Worm (Caenorhabditis elegans) whole organism, L3 larva: ENCODE measurements around the gene F43G6.17.

Experiments used
- R02D3.7 ChIP-seq: fragments of 150-350 bp; optimal IDR thresholded peaks from 2 replicates; lab custom pipeline; 2014; ENCODE audit warnings: missing biosample characterization, missing genetic modification characterization
- ZK546.5 ChIP-seq: sonication (generic microtip); optimal IDR thresholded peaks from 2 replicates; lab custom pipeline; 2017; ENCODE audit warnings: missing biosample characterization, missing genetic modification characterization
- ama-1 ChIP-seq: fragments of 150-350 bp; optimal IDR thresholded peaks from 2 replicates; lab custom pipeline; 2018
- ceh-16 ChIP-seq: sonication (generic microtip); optimal IDR thresholded peaks from 2 replicates; lab custom pipeline; 2017; ENCODE audit warnings: missing biosample characterization, missing genetic modification characterization
- ceh-28 ChIP-seq: fragments of 150-350 bp; optimal IDR thresholded peaks from 2 replicates; lab custom pipeline; 2014; ENCODE audit warnings: missing biosample characterization, missing genetic modification reagents, missing genetic modification characterization
- ceh-82 ChIP-seq: fragments of 150-350 bp; optimal IDR thresholded peaks from 2 replicates; lab custom pipeline; 2014; ENCODE audit warnings: missing biosample characterization, missing genetic modification characterization
- egl-27 ChIP-seq: sonication (generic microtip); optimal IDR thresholded peaks from 4 replicates; lab custom pipeline; 2017; ENCODE audit warnings: missing biosample characterization, missing genetic modification reagents, missing genetic modification characterization
- egl-5 ChIP-seq: fragments of 150-350 bp; optimal IDR thresholded peaks from 2 replicates; lab custom pipeline; 2017; ENCODE audit warnings: missing biosample characterization, missing genetic modification reagents, missing genetic modification characterization, inconsistent platforms
- elt-1 ChIP-seq: fragments of 150-350 bp; optimal IDR thresholded peaks from 2 replicates; lab custom pipeline; 2014; ENCODE audit warnings: missing biosample characterization, missing genetic modification characterization
- elt-2 ChIP-seq: sonication (generic microtip); optimal IDR thresholded peaks from 2 replicates; lab custom pipeline; 2016; ENCODE audit warnings: missing genetic modification reagents, mild to moderate bottlenecking, missing genetic modification characterization, missing compliant biosample characterization
- elt-3 ChIP-seq, 3 experiments: fragments of 150-350 bp in 1 of 3; sonication (generic microtip) in 2 of 3; optimal IDR thresholded peaks; 2 replicates in 2 of 3; 4 replicates in 1 of 3; lab custom pipeline; 2014 to 2017; ENCODE audit warnings: missing biosample characterization in 3 of 3, missing genetic modification characterization in 3 of 3
- eor-1 ChIP-seq, 2 experiments: fragments of 150-350 bp; optimal IDR thresholded peaks; 2 replicates each; lab custom pipeline; 2014 to 2018; ENCODE audit warnings: missing biosample characterization in 2 of 2, missing genetic modification characterization in 2 of 2
- fkh-10 ChIP-seq: sonication (generic microtip); optimal IDR thresholded peaks from 2 replicates; lab custom pipeline; 2017; ENCODE audit warnings: missing biosample characterization, missing genetic modification reagents, missing genetic modification characterization
- fkh-2 ChIP-seq: fragments of 150-350 bp; optimal IDR thresholded peaks from 2 replicates; lab custom pipeline; 2014; ENCODE audit warnings: missing biosample characterization, missing genetic modification reagents, missing genetic modification characterization
- fos-1 ChIP-seq: fragments of 150-350 bp; optimal IDR thresholded peaks from 2 replicates; lab custom pipeline; 2014; ENCODE audit warnings: missing biosample characterization, missing genetic modification characterization
- hmg-11 ChIP-seq: sonication (generic microtip); optimal IDR thresholded peaks from 2 replicates; lab custom pipeline; 2016; ENCODE audit warnings: missing genetic modification characterization, missing compliant biosample characterization
- jun-1 ChIP-seq: fragments of 150-350 bp; optimal IDR thresholded peaks from 2 replicates; lab custom pipeline; 2014; ENCODE audit warnings: missing biosample characterization, missing genetic modification reagents, missing genetic modification characterization
- lin-15B ChIP-seq: fragments of 150-350 bp; optimal IDR thresholded peaks from 2 replicates; lab custom pipeline; 2014; ENCODE audit warnings: missing biosample characterization, missing genetic modification characterization
- lin-39 ChIP-seq: fragments of 150-350 bp; optimal IDR thresholded peaks from 2 replicates; lab custom pipeline; 2018; ENCODE audit warnings: missing biosample characterization, missing genetic modification reagents, missing genetic modification characterization
- lsy-12 ChIP-seq: sonication (generic microtip); optimal IDR thresholded peaks from 2 replicates; lab custom pipeline; 2016; ENCODE audit warnings: mild to moderate bottlenecking, missing genetic modification characterization, missing compliant biosample characterization
- mml-1 ChIP-seq: fragments of 150-350 bp; sonication (generic microtip); optimal IDR thresholded peaks from 3 replicates; lab custom pipeline; 2014; ENCODE audit warnings: missing biosample characterization, missing genetic modification characterization
- nfya-1 ChIP-seq: sonication (generic microtip); optimal IDR thresholded peaks from 2 replicates; lab custom pipeline; 2017; ENCODE audit warnings: missing genetic modification characterization, mild to moderate bottlenecking, missing compliant biosample characterization, antibody characterized with exemption, moderate library complexity; ENCODE audit not compliant: insufficient read depth
- nhr-11 ChIP-seq: fragments of 150-350 bp; optimal IDR thresholded peaks from 2 replicates; lab custom pipeline; 2014; ENCODE audit warnings: missing biosample characterization, missing genetic modification characterization
- nhr-12 ChIP-seq: fragments of 150-350 bp; optimal IDR thresholded peaks from 2 replicates; lab custom pipeline; 2014; ENCODE audit warnings: missing biosample characterization, missing genetic modification characterization
- nhr-23 ChIP-seq: fragments of 150-350 bp; optimal IDR thresholded peaks from 2 replicates; lab custom pipeline; 2014; ENCODE audit warnings: missing biosample characterization, missing genetic modification reagents, missing genetic modification characterization
- nhr-25 ChIP-seq: sonication (generic microtip); optimal IDR thresholded peaks from 2 replicates; lab custom pipeline; 2017; ENCODE audit warnings: missing biosample characterization, missing genetic modification characterization
- nhr-28 ChIP-seq: fragments of 150-350 bp; optimal IDR thresholded peaks from 2 replicates; lab custom pipeline; 2014; ENCODE audit warnings: missing biosample characterization, missing genetic modification characterization
- nhr-43 ChIP-seq: sonication (generic microtip); optimal IDR thresholded peaks from 2 replicates; lab custom pipeline; 2016; ENCODE audit warnings: mild to moderate bottlenecking, missing genetic modification characterization, missing compliant biosample characterization; ENCODE audit not compliant: poor library complexity, severe bottlenecking
- nhr-67 ChIP-seq: fragments of 150-350 bp; optimal IDR thresholded peaks from 2 replicates; lab custom pipeline; 2014; ENCODE audit warnings: missing biosample characterization, missing genetic modification characterization
- nhr-76 ChIP-seq: fragments of 150-350 bp; sonication (generic microtip); optimal IDR thresholded peaks from 5 replicates; lab custom pipeline; 2014; ENCODE audit warnings: missing biosample characterization, missing genetic modification characterization
- nhr-77 ChIP-seq: fragments of 150-350 bp; optimal IDR thresholded peaks from 2 replicates; lab custom pipeline; 2014; ENCODE audit warnings: missing biosample characterization, missing genetic modification characterization
- pha-4 ChIP-seq: fragments of 150-350 bp; optimal IDR thresholded peaks from 2 replicates; lab custom pipeline; 2014; ENCODE audit warnings: missing biosample characterization, missing genetic modification reagents, missing genetic modification characterization
- sea-2 ChIP-seq: fragments of 150-350 bp; sonication (generic microtip); optimal IDR thresholded peaks from 4 replicates; lab custom pipeline; 2014; ENCODE audit warnings: missing biosample characterization, missing genetic modification reagents, missing genetic modification characterization
- skn-1 ChIP-seq: fragments of 150-350 bp; optimal IDR thresholded peaks from 2 replicates; lab custom pipeline; 2014; ENCODE audit warnings: missing biosample characterization, missing genetic modification characterization
- snpc-4 ChIP-seq: fragments of 150-350 bp; optimal IDR thresholded peaks from 2 replicates; lab custom pipeline; 2014; ENCODE audit warnings: missing biosample characterization, missing genetic modification characterization
- tbx-2 ChIP-seq: sonication (generic microtip); optimal IDR thresholded peaks from 2 replicates; lab custom pipeline; 2016; ENCODE audit warnings: mild to moderate bottlenecking, missing genetic modification characterization, missing compliant biosample characterization
- ztf-11 ChIP-seq: fragments of 150-350 bp; optimal IDR thresholded peaks from 2 replicates; lab custom pipeline; 2014; ENCODE audit warnings: missing biosample characterization, missing genetic modification characterization
- ztf-4 ChIP-seq: fragments of 150-350 bp; optimal IDR thresholded peaks from 2 replicates; lab custom pipeline; 2014; ENCODE audit warnings: missing biosample characterization, missing genetic modification characterization

Gene F43G6.17

DNA sequence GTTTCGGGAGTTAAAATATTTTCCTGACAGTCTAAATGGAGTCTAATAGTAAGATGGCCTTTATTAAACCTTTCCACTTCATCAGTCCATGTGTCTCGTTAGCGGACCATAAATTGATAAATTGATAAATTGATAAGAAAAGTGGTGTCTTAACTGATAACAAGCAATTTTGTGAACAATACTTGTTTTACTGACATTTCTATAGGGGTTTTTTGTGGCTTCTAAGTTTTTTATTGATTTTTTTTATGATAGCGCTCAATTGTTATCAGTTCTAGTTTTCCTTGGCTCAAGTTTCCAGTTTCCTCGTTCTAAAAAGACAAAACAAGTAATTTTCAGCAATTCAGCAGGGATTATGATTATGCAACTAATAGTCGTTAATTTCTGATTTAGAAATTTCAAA lies at the start of gene F43G6.17:
F43G6.17 (plus strand) TSS at position 301 of the 400 bp plus-strand sequence.
- TF ChIP-seq lin-39 (no peak), nhr-43 (tag; lab: Kevin White, UChicago) (no peak), eor-1 (tag; optimal IDR thresholded peaks at IDR 0.05; lab: Kevin White, UChicago) (no peak), nhr-76 (tag; lab: Kevin White, UChicago) (no peak), R02D3.7 (tag; lab: Kevin White, UChicago) (no peak), nfya-1 (tag; lab: Kevin White, UChicago) (no peak), nhr-67 (tag; lab: Kevin White, UChicago) (no peak), fkh-10 (no peak), nhr-12 (tag; lab: Kevin White, UChicago) (no peak), elt-3 (tag; optimal IDR thresholded peaks at IDR 0.05; lab: Kevin White, UChicago) (no peak), nhr-77 (tag; lab: Kevin White, UChicago) (no peak), lin-15B (no peak), ZK546.5 (tag; lab: Kevin White, UChicago) (no peak), fkh-2 (no peak), mml-1 (tag; lab: Kevin White, UChicago) (no peak)

DNA sequence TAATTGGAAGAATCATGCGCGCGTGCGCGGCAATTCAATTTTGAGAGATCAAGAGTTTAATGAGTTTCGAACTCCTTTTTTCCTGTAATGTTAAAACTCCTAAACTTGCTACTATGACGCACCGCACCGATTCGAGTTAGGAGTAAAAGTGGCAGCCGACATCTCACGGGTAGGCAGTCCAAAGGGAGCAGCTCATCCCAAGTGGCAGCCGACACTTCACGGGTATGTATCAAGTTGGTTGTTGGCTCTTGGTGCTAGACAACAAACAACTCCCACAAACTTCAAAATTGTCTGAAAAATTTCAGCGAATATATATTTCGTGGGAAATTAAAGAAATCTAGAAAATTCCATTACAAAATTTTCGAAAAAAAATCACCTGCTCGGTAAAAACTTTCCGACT lies 49.4 kb upstream of the F43G6.17 start:
- TF ChIP-seq snpc-4 (tag; lab: Kevin White, UChicago) (peak; percentile 58), hmg-11 (tag; lab: Kevin White, UChicago) (no peak)
- TF ChIP-seq, all 47 proteins: peak for 1

DNA sequence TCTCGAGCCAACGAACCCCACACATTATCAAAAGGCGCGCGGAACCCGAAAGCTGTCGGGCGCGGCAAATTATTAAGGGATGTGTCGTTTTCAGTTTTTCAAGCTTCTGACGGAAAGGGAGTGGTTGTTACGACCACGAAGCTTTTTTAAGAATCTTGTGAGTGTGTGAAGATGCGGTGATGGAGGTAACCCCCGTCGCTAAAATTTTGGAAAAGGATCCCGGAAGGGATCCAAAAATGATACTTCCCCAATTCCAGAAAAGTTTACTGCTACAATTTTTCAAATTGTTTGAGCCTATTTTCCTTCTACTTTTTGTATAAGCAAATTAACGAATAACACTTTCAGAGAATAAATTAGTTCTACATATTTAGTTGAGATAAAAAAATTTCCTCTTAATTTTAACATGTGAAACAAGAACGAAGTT lies 45.9 kb upstream of the F43G6.17 start:
- no peak for TF ChIP-seq egl-27 (tag; lab: Kevin White, UChicago)
- TF ChIP-seq nhr-23 (tag; lab: Kevin White, UChicago): no peak
- TF ChIP-seq elt-2 (tag; lab: Kevin White, UChicago): peak; percentile 29
- TF ChIP-seq lin-15B: no peak
- TF ChIP-seq sea-2 (GFP tag; lab: Kevin White, UChicago): no peak
- TF ChIP-seq nhr-25 (tag; lab: Kevin White, UChicago): peak; percentile 80
- TF ChIP-seq egl-5 (tag; lab: Kevin White, UChicago): no peak
- TF ChIP-seq nhr-12 (tag; lab: Kevin White, UChicago): no peak
- peak; percentile 94 for TF ChIP-seq pha-4 (tag; lab: Kevin White, UChicago)
- no peak for TF ChIP-seq ztf-11 (tag; lab: Kevin White, UChicago)
- TF ChIP-seq nhr-28: no peak
- peak; percentile 65 for TF ChIP-seq fos-1 (tag; lab: Kevin White, UChicago)
- peak in 1 of 2 experiments; percentile 11 for TF ChIP-seq eor-1 (tag; optimal IDR thresholded peaks at IDR 0.05; lab: Kevin White, UChicago)
- no peak for TF ChIP-seq mml-1 (tag; lab: Kevin White, UChicago)
- TF ChIP-seq ztf-4: peak; percentile 83
- peak; percentile 68 for TF ChIP-seq lin-39
- peak; percentile 67 for TF ChIP-seq ceh-16 (tag; lab: Kevin White, UChicago)
- TF ChIP-seq ceh-82 (tag; lab: Kevin White, UChicago): no peak
- TF ChIP-seq snpc-4 (tag; lab: Kevin White, UChicago): peak; percentile 77
- no peak for TF ChIP-seq fkh-2
- TF ChIP-seq nfya-1 (tag; lab: Kevin White, UChicago): peak; percentile 83
- TF ChIP-seq tbx-2: peak; percentile 54
- peak; percentile 100 for TF ChIP-seq ama-1 (lab: Kevin White, UChicago)

DNA sequence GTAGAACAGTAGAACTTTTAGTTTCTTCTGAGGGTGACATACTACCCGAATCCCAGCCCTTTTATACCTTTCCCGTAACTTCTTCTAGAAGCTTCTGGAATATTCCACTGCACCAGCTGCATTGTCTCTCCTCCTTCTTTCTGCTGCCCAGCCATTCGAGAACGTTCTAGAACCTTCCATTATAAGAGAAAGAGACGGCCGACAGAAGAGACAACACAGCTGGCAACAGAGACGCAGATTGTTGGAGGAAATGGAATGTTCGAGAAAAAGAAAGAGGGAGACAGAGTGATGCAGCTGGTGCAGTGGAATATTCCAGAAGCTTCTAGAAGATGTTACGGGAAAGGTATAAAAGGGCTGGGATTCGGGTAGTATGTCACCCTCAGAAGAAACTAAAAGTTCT lies 43.3 kb upstream of the F43G6.17 start, which contains the start of the genes F44E5.4 and F44E5.5:
F44E5.4 (minus strand) TSS at position 35 of the 400 bp plus-strand sequence.
F44E5.5 (plus strand) TSS at position 386 of the 400 bp plus-strand sequence.
- TF ChIP-seq mml-1 (tag; lab: Kevin White, UChicago): peak; percentile 66
- peak; percentile 93 for TF ChIP-seq jun-1 (tag; lab: Kevin White, UChicago)
- peak in 1 of 2 experiments; percentile 42 for TF ChIP-seq eor-1 (tag; optimal IDR thresholded peaks at IDR 0.05; lab: Kevin White, UChicago)
- peak; percentile 69 for TF ChIP-seq ceh-28
- TF ChIP-seq nhr-25 (tag; lab: Kevin White, UChicago): peak; percentile 61
- TF ChIP-seq lin-39: peak; percentile 54
- TF ChIP-seq elt-1 (tag; lab: Kevin White, UChicago): peak; percentile 31
- TF ChIP-seq nfya-1 (tag; lab: Kevin White, UChicago): peak; percentile 92
- TF ChIP-seq pha-4 (tag; lab: Kevin White, UChicago): peak; percentile 38
- TF ChIP-seq tbx-2: peak; percentile 90
- peak; percentile 44 for TF ChIP-seq lin-15B
- peak; percentile 70 for TF ChIP-seq nhr-11 (tag; lab: Kevin White, UChicago)
- peak; percentile 98 for TF ChIP-seq lsy-12 (tag; lab: Kevin White, UChicago)
- TF ChIP-seq skn-1 (tag; lab: Kevin White, UChicago): peak; percentile 12
- peak; percentile 100 for TF ChIP-seq sea-2 (GFP tag; lab: Kevin White, UChicago)
- peak; percentile 60 for TF ChIP-seq elt-2 (tag; lab: Kevin White, UChicago)
- peak; percentile 9 for TF ChIP-seq fkh-10
- TF ChIP-seq nhr-43 (tag; lab: Kevin White, UChicago): peak; percentile 47
- TF ChIP-seq nhr-23 (tag; lab: Kevin White, UChicago): peak; percentile 74
- TF ChIP-seq fos-1 (tag; lab: Kevin White, UChicago): peak; percentile 34
- TF ChIP-seq, all 47 proteins: peak for 20; not testable (repeated sequence) for 27
